Fruit fly (Drosophila melanogaster): Measurements from ENCODE around the gene hoe2.

The hoe2 gene

DNA sequence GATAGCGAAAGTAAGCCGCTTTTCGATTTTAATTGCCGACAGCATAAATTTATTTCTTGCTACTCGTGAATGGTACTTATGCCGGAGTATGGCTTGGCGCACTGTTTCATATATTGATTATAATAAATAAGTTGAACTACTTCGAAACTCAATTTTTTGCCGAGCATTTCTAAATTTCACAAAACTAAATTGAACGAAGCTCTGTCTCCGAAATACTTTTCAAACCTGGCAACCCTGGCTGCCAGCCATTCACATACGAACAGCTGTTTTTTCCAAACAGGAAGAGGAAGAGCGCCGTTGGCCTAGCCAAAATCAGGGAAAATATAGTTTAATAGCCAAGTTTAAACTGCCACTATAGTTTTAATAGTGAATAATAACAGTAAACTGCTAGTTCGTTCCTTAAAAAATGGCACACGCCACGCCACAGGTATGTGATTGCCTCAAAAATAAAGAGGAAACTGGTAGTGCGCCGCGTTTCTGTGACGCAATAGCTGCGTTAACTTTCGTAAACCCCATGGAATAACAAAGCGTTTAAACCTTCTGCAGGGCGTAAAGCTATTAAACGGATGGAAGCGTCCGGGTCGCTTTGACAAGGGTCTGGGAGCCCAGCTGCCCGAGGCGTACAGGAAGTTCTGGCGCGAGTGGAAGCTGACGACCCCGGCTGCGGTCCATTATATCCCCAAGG, 37.6 kb upstream of the hoe2 start, which contains the start of gene mRpL28 (continued):
- TF ChIP-seq NK7.1 (GFP tag; optimal IDR thresholded peaks at IDR 0.05), result no peak
- TF ChIP-seq PHDP (tag; optimal IDR thresholded peaks at IDR 0.05), result peak; percentile 18
- no peak for TF ChIP-seq Hr39 (optimal IDR thresholded peaks at IDR 0.05)
- TF ChIP-seq CG5180 (GFP tag; optimal IDR thresholded peaks at IDR 0.05), result no peak
- TF ChIP-seq gfzf (GFP tag; optimal IDR thresholded peaks at IDR 0.05), result peak; percentile 13
- TF ChIP-seq CG17912 (GFP tag; optimal IDR thresholded peaks at IDR 0.05), result no peak
- TF ChIP-seq ewg (GFP tag; optimal IDR thresholded peaks at IDR 0.05), result no peak
- TF ChIP-seq fd96Cb (tag; optimal IDR thresholded peaks at IDR 0.05), result no peak
- peak; percentile 26 for TF ChIP-seq CoRest (tag; optimal IDR thresholded peaks at IDR 0.05)
- TF ChIP-seq CG32767 (GFP tag; IDR thresholded peaks at IDR 0.05), result no peak
- peak; percentile 67 for TF ChIP-seq CG9932 (GFP tag; IDR thresholded peaks at IDR 0.05)
- TF ChIP-seq CG2712 (tag; optimal IDR thresholded peaks at IDR 0.05), result peak; percentile 41
- peak; percentile 46 for TF ChIP-seq CG3281 (GFP tag; optimal IDR thresholded peaks at IDR 0.05)
- no peak for TF ChIP-seq GATAe (GFP tag; conservative IDR thresholded peaks at IDR 0.05)
- peak; percentile 11; the same call in 1 of the 3 replicates for TF ChIP-seq CG34422 (GFP tag; IDR thresholded peaks at IDR 0.05)
- peak; percentile 28; the same call in 1 of the 2 replicates for TF ChIP-seq amos (GFP tag; IDR thresholded peaks at IDR 0.05; ENCODE audit: partially characterized antibody)
- TF ChIP-seq dati (GFP tag; IDR thresholded peaks at IDR 0.05), result no peak
- TF ChIP-seq CG17359 (tag; optimal IDR thresholded peaks at IDR 0.05), result no peak
- TF ChIP-seq B-H1 (GFP tag; IDR thresholded peaks at IDR 0.05), result no peak
- TF ChIP-seq CG2678 (tag; optimal IDR thresholded peaks at IDR 0.05), result no peak
- peak; percentile 27 for TF ChIP-seq HLH54F (GFP tag; optimal IDR thresholded peaks at IDR 0.05)
- TF ChIP-seq Ssrp (tag; optimal IDR thresholded peaks at IDR 0.05), result no peak
- peak; percentile 71 for TF ChIP-seq CG34224 (GFP tag; IDR thresholded peaks at IDR 0.05; ENCODE audit: partially characterized antibody)
- TF ChIP-seq Doc3 (GFP tag; IDR thresholded peaks at IDR 0.05; ENCODE audit: partially characterized antibody), result peak; percentile 21; the same call in 1 of the 3 replicates
- TF ChIP-seq CG4617 (GFP tag; optimal IDR thresholded peaks at IDR 0.05; ENCODE audit: borderline replicate concordance), result peak; percentile 54
- TF ChIP-seq gem (tag; optimal IDR thresholded peaks at IDR 0.05), result no peak
- TF ChIP-seq Ets97D (GFP tag; optimal IDR thresholded peaks at IDR 0.05), result peak; percentile 30
- peak; percentile 21 for TF ChIP-seq CG9797 (GFP tag; optimal IDR thresholded peaks at IDR 0.05)
- TF ChIP-seq bbx (GFP tag; IDR thresholded peaks at IDR 0.05; ENCODE audit: partially characterized antibody), result peak; percentile 56; the same call in 1 of the 2 replicates
- TF ChIP-seq CG2116 (GFP tag; optimal IDR thresholded peaks at IDR 0.05), result no peak
- TF ChIP-seq Xbp1 (GFP tag; optimal IDR thresholded peaks at IDR 0.05), result no peak
- TF ChIP-seq CTCF (GFP tag; optimal IDR thresholded peaks at IDR 0.05), result peak; percentile 3
- no peak for TF ChIP-seq CG10321 (GFP tag; IDR thresholded peaks at IDR 0.05)
- TF ChIP-seq sug (tag; optimal IDR thresholded peaks at IDR 0.05), result peak; percentile 48
- peak; percentile 44 for TF ChIP-seq pzg (GFP tag; optimal IDR thresholded peaks at IDR 0.05)
- peak; percentile 87 for TF ChIP-seq sens (GFP tag)
- TF ChIP-seq HLH4C (GFP tag; IDR thresholded peaks at IDR 0.05; ENCODE audit: partially characterized antibody), result 0 out of 3 replicates have a peak, but pooled peaks have one; percentile 13
- no peak for TF ChIP-seq CG12236 (GFP tag; optimal IDR thresholded peaks at IDR 0.05)
- TF ChIP-seq CG10267 (tag; optimal IDR thresholded peaks at IDR 0.05), result peak; percentile 29
- no peak for TF ChIP-seq vfl (GFP tag; optimal IDR thresholded peaks at IDR 0.05)
- peak; percentile 19; the same call in 1 of the 2 replicates for TF ChIP-seq inv (GFP tag; IDR thresholded peaks at IDR 0.05; ENCODE audit: partially characterized antibody)
- peak in 1 of 3 experiments; percentile 0 for TF ChIP-seq lola (GFP tag; optimal IDR thresholded peaks at IDR 0.05)
- peak; percentile 31 for TF ChIP-seq CG14710 (tag; optimal IDR thresholded peaks at IDR 0.05)
- TF ChIP-seq Sry-β (GFP tag; optimal IDR thresholded peaks at IDR 0.05), result peak; percentile 10
- peak; percentile 26 for TF ChIP-seq CG15514 (GFP tag; optimal IDR thresholded peaks at IDR 0.05)
- peak; percentile 59 for TF ChIP-seq CG13624 (GFP tag; optimal IDR thresholded peaks at IDR 0.05)
- TF ChIP-seq lbe (GFP tag; optimal IDR thresholded peaks at IDR 0.05), result peak; percentile 35

All from whole organism, embryonic.